Worm (Caenorhabditis elegans) whole organism, L1 larva: Measurements from ENCODE around the gene npp-15.

Experiments
- fkh-8 ChIP-seq: sonication (generic microtip); optimal IDR thresholded peaks from 2 replicates; lab custom pipeline; 2016; ENCODE audit warnings: mild to moderate bottlenecking, missing genetic modification characterization, missing compliant biosample characterization
- lin-15B ChIP-seq: fragments of 150-350 bp; sonication (generic microtip); optimal IDR thresholded peaks from 3 replicates; lab custom pipeline; 2014; ENCODE audit warnings: missing biosample characterization, missing genetic modification characterization
- mep-1 ChIP-seq: fragments of 150-350 bp; optimal IDR thresholded peaks from 2 replicates; lab custom pipeline; 2014; ENCODE audit warnings: missing biosample characterization, missing genetic modification characterization

ce11 chrIII:7907515-7907914 lies 21.3 kb upstream of the npp-15 start, which contains the start of gene pcp-5:
- TF ChIP-seq mep-1 (tag; lab: Kevin White, UChicago) (no peak), lin-15B (no peak), fkh-8 (no peak)
